Fruit fly (Drosophila melanogaster) whole organism, wandering third instar larva: ENCODE results near the gene CG12219.

Source experiments
- Abd-B ChIP-seq: fragments of >200 bp; optimal IDR thresholded peaks from 2 replicates; lab custom pipeline; 2017; ENCODE audit warnings: missing biosample characterization, missing genetic modification characterization
- Hnf4 ChIP-seq: fragments of 200-800 bp; sonication (Bioruptor generic); optimal IDR thresholded peaks from 2 replicates; lab custom pipeline; 2016; ENCODE audit warnings: missing biosample characterization, mild to moderate bottlenecking, missing genetic modification characterization
- Hr78 ChIP-seq: fragments of >200 bp; optimal IDR thresholded peaks from 2 replicates; lab custom pipeline; 2017; ENCODE audit warnings: missing biosample characterization, missing genetic modification characterization
- Hr83 ChIP-seq: fragments of 200-300 bp; sonication (Bioruptor generic); optimal IDR thresholded peaks from 2 replicates; lab custom pipeline; 2016; ENCODE audit warnings: missing biosample characterization, mild to moderate bottlenecking, missing genetic modification characterization, moderate library complexity; ENCODE audit not compliant: poor library complexity, severe bottlenecking
- OdsH ChIP-seq: fragments of 200-800 bp; sonication (Bioruptor generic); optimal IDR thresholded peaks from 2 replicates; lab custom pipeline; 2016; ENCODE audit warnings: missing biosample characterization, mild to moderate bottlenecking, missing genetic modification characterization
- Vsx2 ChIP-seq: fragments of 200-300, 225-300 bp; sonication (Bioruptor generic); optimal IDR thresholded peaks from 2 replicates; lab custom pipeline; 2018; ENCODE audit warnings: missing biosample characterization, missing genetic modification characterization; ENCODE audit not compliant: partially characterized antibody
- dmrt93B ChIP-seq: fragments of 200-800 bp; sonication (Bioruptor generic); optimal IDR thresholded peaks from 2 replicates; lab custom pipeline; 2018; ENCODE audit warnings: missing biosample characterization, mild to moderate bottlenecking, missing genetic modification characterization
- fru ChIP-seq: fragments of 200-800 bp; sonication (Bioruptor generic); optimal IDR thresholded peaks from 3 replicates; lab custom pipeline; 2016; ENCODE audit warnings: missing biosample characterization, mild to moderate bottlenecking, missing genetic modification characterization
- h ChIP-seq: fragments of 200-800 bp; sonication (Bioruptor generic); optimal IDR thresholded peaks from 3 replicates; lab custom pipeline; 2016; ENCODE audit warnings: missing biosample characterization, mild to moderate bottlenecking, missing genetic modification characterization
- pan ChIP-seq: fragments of >200 bp; optimal IDR thresholded peaks from 2 replicates; lab custom pipeline; 2017
- rgr ChIP-seq: fragments of 200-800 bp; sonication (Bioruptor generic); optimal IDR thresholded peaks from 3 replicates; lab custom pipeline; 2016; ENCODE audit warnings: missing biosample characterization, mild to moderate bottlenecking, missing genetic modification characterization
- sage ChIP-seq: fragments of 200-800 bp; sonication (Bioruptor generic); optimal IDR thresholded peaks from 2 replicates; lab custom pipeline; 2016; ENCODE audit warnings: missing biosample characterization, mild to moderate bottlenecking, missing genetic modification characterization

DNA sequence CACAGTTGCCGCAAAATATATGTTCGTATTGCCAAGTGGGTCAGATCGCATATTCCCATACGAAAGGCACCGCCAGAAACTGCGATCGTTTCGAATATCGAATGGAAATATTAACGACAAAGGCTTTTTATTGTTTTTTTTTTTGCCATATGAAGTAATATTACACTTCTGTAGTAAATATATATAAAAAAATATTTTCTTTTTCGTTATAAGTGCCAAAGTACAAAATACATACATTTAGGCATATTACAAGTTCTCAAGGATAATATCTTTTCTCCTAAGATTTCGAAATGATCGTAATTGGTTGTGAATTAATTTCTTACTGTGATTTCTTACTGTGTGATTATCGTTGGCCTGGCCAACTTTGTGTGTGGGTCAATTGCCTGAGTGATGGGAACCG lies 3.1 kb upstream of the CG12219 start:
- TF ChIP-seq sage (GFP tag; lab: Kevin White, UChicago) (no peak), pan (lab: Kevin White, UChicago) (no peak), OdsH (GFP tag; lab: Kevin White, UChicago) (no peak), h (GFP tag; lab: Kevin White, UChicago) (no peak), Hr83 (GFP tag; lab: Kevin White, UChicago) (no peak), Hnf4 (GFP tag; lab: Kevin White, UChicago) (no peak), fru (GFP tag; lab: Kevin White, UChicago) (no peak), Abd-B (GFP tag; lab: Kevin White, UChicago) (no peak), Hr78 (GFP tag; lab: Kevin White, UChicago) (no peak), Vsx2 (GFP tag; lab: Kevin White, UChicago) (no peak), rgr (GFP tag; lab: Kevin White, UChicago) (peak; percentile 7), dmrt93B (GFP tag; lab: Kevin White, UChicago) (no peak)
